Worm (Caenorhabditis elegans): Measurements from ENCODE around the gene nspb-5.

DNA sequence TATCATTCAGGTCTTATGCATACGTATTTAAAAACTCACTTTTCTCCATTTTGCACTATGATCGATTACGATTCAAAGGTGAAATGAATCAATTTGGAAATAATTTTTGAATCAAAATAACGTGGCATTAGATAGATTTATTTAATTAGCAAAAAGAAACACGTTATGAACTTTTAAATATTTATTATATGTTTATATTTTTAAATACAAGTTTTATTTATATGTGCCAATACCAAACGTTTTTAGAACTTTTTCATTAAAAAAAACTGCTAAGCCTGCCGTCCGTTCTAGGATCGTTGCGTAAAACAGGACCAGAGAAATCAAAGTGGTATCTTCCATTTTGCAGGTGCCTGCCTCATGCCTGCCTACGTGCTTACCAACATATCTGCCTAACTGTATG is 1.5 kb upstream of the nspb-5 start, which contains the start of gene F38A5.6:
- TF ChIP-seq hmbx-1 (tag; optimal IDR thresholded peaks at IDR 0.05): no peak
- TF ChIP-seq scrt-1 (GFP tag; IDR thresholded peaks at IDR 0.05): no peak
- no peak for TF ChIP-seq ama-1 (optimal IDR thresholded peaks at IDR 0.05)

Data from whole organism, early embryonic.